Fruit fly (Drosophila melanogaster) S2 (cell line): ENCODE data around the gene Ugt35E2.

Source experiments
- CG8478 ChIP-seq: fragments of >200 bp; optimal IDR thresholded peaks from 2 replicates; lab custom pipeline; 2018
- CTCF ChIP-seq, 2 experiments: fragments of >200 bp; optimal IDR thresholded peaks; 2 replicates each; lab custom pipeline; 2018

Gene Ugt35E2

DNA sequence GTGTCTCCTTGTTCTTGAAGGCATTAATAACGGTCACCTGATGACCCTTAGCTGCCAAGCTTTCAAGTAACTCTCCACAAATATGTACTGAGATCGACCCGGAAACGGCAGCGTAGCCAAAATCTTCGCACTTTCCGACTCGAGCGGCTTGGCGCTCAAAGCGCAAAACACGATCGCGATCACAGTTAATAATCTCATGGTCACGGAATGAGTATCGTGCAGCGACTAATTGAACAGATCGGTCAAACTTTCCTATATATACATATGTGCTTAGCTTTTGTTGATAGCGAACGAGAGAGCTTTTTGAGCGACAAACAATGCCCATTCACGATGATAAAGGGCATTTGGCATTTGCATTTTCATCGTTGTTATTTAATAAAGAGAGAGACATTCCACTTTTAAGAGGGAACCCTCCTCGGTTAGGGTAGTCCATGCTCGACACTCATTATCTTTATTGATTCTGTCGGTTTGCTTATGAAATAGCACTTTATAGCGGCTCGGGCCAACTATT, 39.6 kb downstream of the Ugt35E2 start, which contains the start of gene Ugt35C1:
TSS of gene Ugt35C1 (minus strand) at position 213 of the 511 bp plus-strand sequence.
- TF ChIP-seq CG8478 = no peak

- no peak for TF ChIP-seq CTCF (optimal IDR thresholded peaks at IDR 0.05; lab: Kevin White, UChicago)
- TF ChIP-seq CG8478 = no peak
These were observed 41.4 kb downstream of the Ugt35E2 start for dm6 chr3R:11126383-11126782.
